Worm (Caenorhabditis elegans) whole organism, L4 larva: ENCODE measurements around the gene Y37H2A.11.

Source experiments
- F44E2.7 ChIP-seq: fragments of 200-800 bp; sonication (Bioruptor generic); IDR thresholded peaks from 2 replicates; pipeline ENCODE4 v2.1.2; 2022; ENCODE audit warnings: missing genetic modification characterization, missing compliant biosample characterization
- Y48G9A.11 ChIP-seq: fragments of 200-800 bp; sonication (Bioruptor generic); IDR thresholded peaks from 2 replicates; pipeline ENCODE4 v1.3.6; 2022; ENCODE audit warnings: missing genetic modification reagents, missing genetic modification characterization, missing compliant biosample characterization
- Y75B8A.6 ChIP-seq: fragments of 200-800 bp; sonication (Bioruptor generic); IDR thresholded peaks from 2 replicates; pipeline ENCODE4 v1.3.6; 2022; ENCODE audit warnings: missing genetic modification reagents, missing genetic modification characterization, missing compliant biosample characterization
- ZK546.5 ChIP-seq, 2 experiments: sonication (generic microtip); optimal IDR thresholded peaks; 2 replicates each; lab custom pipeline; 2017; ENCODE audit warnings: missing biosample characterization in 2 of 2, missing genetic modification characterization in 2 of 2
- aha-1 ChIP-seq: fragments of 150-350 bp; peaks from one replicate; lab custom pipeline; 2014; ENCODE audit warnings: missing biosample characterization, missing genetic modification characterization
- aly-2 ChIP-seq: sonication (generic microtip); optimal IDR thresholded peaks from 2 replicates; lab custom pipeline; 2018; ENCODE audit warnings: missing biosample characterization, missing genetic modification characterization
- arid-1 ChIP-seq: fragments of 200-800 bp; sonication (Bioruptor generic); conservative IDR thresholded peaks from 2 replicates; pipeline ENCODE4 v1.3.6; 2022; ENCODE audit warnings: missing genetic modification reagents, missing genetic modification characterization, missing compliant biosample characterization
- attf-4 ChIP-seq: sonication (generic microtip); optimal IDR thresholded peaks from 3 replicates; lab custom pipeline; 2017; ENCODE audit warnings: missing biosample characterization, missing genetic modification characterization
- ceh-20 ChIP-seq: fragments of 200-800 bp; sonication (Bioruptor generic); IDR thresholded peaks from 2 replicates; pipeline ENCODE4 v1.3.6; 2022; ENCODE audit warnings: missing genetic modification reagents, missing genetic modification characterization, missing compliant biosample characterization
- ceh-82 ChIP-seq: sonication (generic microtip); optimal IDR thresholded peaks from 2 replicates; lab custom pipeline; 2017; ENCODE audit warnings: missing biosample characterization, missing genetic modification characterization
- ctbp-1 ChIP-seq: fragments of 200-800 bp; sonication (Bioruptor generic); IDR thresholded peaks from 2 replicates; pipeline ENCODE4 v1.3.6; 2022; ENCODE audit warnings: missing genetic modification reagents, missing genetic modification characterization, missing compliant biosample characterization
- daf-16 ChIP-seq, 3 experiments: sonication (generic microtip); optimal IDR thresholded peaks; 2 replicates each; lab custom pipeline; 2016 to 2017; ENCODE audit warnings: missing genetic modification characterization in 3 of 3, missing genetic modification reagents in 3 of 3, mild to moderate bottlenecking in 2 of 3, missing compliant biosample characterization in 2 of 3, missing biosample characterization in 1 of 3, moderate library complexity in 1 of 3
- dmd-8 ChIP-seq: fragments of 200-800 bp; sonication (Bioruptor generic); IDR thresholded peaks from 2 replicates; pipeline ENCODE4 v1.3.6; 2022; ENCODE audit warnings: missing genetic modification characterization, missing compliant biosample characterization
- dve-1 ChIP-seq: sonication (generic microtip); optimal IDR thresholded peaks from 2 replicates; lab custom pipeline; 2017; ENCODE audit warnings: antibody characterized with exemption, mild to moderate bottlenecking, missing genetic modification characterization, missing compliant biosample characterization; ENCODE audit not compliant: insufficient read depth
- egl-43 ChIP-seq: fragments of 200-800 bp; sonication (Bioruptor generic); IDR thresholded peaks from 2 replicates; pipeline ENCODE4 v1.3.6; 2022; ENCODE audit warnings: missing genetic modification reagents, missing genetic modification characterization, missing compliant biosample characterization
- gei-8 ChIP-seq: fragments of 200-800 bp; sonication (Bioruptor generic); optimal IDR thresholded peaks from 2 replicates; lab custom pipeline; 2018; ENCODE audit warnings: mild to moderate bottlenecking, missing genetic modification characterization, missing compliant biosample characterization
- hif-1 ChIP-seq, 2 experiments: sonication (generic microtip); optimal IDR thresholded peaks; 2 replicates each; lab custom pipeline; 2016 to 2017; ENCODE audit warnings: missing compliant biosample characterization in 2 of 2, missing genetic modification characterization in 2 of 2, missing genetic modification reagents in 2 of 2, missing genotype in 2 of 2, mild to moderate bottlenecking in 1 of 2
- hlh-11 ChIP-seq: fragments of 200-800 bp; sonication (Bioruptor generic); optimal IDR thresholded peaks from 2 replicates; lab custom pipeline; 2018; ENCODE audit warnings: mild to moderate bottlenecking, missing genetic modification characterization, missing compliant biosample characterization
- lim-7 ChIP-seq: fragments of 200-800 bp; sonication (Bioruptor generic); IDR thresholded peaks from 2 replicates; pipeline ENCODE4 v1.3.6; 2022; ENCODE audit warnings: missing genetic modification characterization, missing compliant biosample characterization
- lin-13 ChIP-seq: fragments of 150-350 bp; optimal IDR thresholded peaks from 2 replicates; lab custom pipeline; 2014; ENCODE audit warnings: missing biosample characterization, missing genetic modification reagents, missing genetic modification characterization
- lin-29 ChIP-seq: fragments of 200-800 bp; sonication (Bioruptor generic); IDR thresholded peaks from 2 replicates; pipeline ENCODE4 v1.3.6; 2022; ENCODE audit warnings: missing genetic modification reagents, missing genetic modification characterization, missing compliant biosample characterization
- lir-3 ChIP-seq: sonication (generic microtip); optimal IDR thresholded peaks from 2 replicates; lab custom pipeline; 2016; ENCODE audit warnings: mild to moderate bottlenecking, missing genetic modification characterization, missing compliant biosample characterization
- mxl-2 ChIP-seq: fragments of 200-800 bp; sonication (Bioruptor generic); conservative IDR thresholded peaks from 2 replicates; pipeline ENCODE4 v1.3.6; 2022; ENCODE audit warnings: missing genetic modification reagents, missing genetic modification characterization, missing compliant biosample characterization
- nhr-10 ChIP-seq: fragments of 150-350 bp; optimal IDR thresholded peaks from 2 replicates; lab custom pipeline; 2014; ENCODE audit warnings: missing biosample characterization, missing genetic modification characterization
- nhr-102 ChIP-seq: sonication (generic microtip); optimal IDR thresholded peaks from 2 replicates; lab custom pipeline; 2016; ENCODE audit warnings: mild to moderate bottlenecking, missing genetic modification characterization, moderate library complexity, missing compliant biosample characterization
- nhr-28 ChIP-seq: fragments of 150-350 bp; optimal IDR thresholded peaks from 2 replicates; lab custom pipeline; 2014; ENCODE audit warnings: missing biosample characterization, missing genetic modification characterization
- nhr-41 ChIP-seq: fragments of 200-800 bp; sonication (Bioruptor generic); IDR thresholded peaks from 2 replicates; pipeline ENCODE4 v1.3.6; 2022; ENCODE audit warnings: missing genetic modification reagents, missing genetic modification characterization, missing compliant biosample characterization
- nhr-42 ChIP-seq: fragments of 200-800 bp; sonication (Bioruptor generic); IDR thresholded peaks from 2 replicates; pipeline ENCODE4 v1.3.6; 2022; ENCODE audit warnings: missing genetic modification characterization, missing compliant biosample characterization
- nhr-48 ChIP-seq: sonication (generic microtip); optimal IDR thresholded peaks from 2 replicates; lab custom pipeline; 2016; ENCODE audit warnings: mild to moderate bottlenecking, missing genetic modification characterization, missing compliant biosample characterization
- nhr-77 ChIP-seq: fragments of 150-350 bp; optimal IDR thresholded peaks from 2 replicates; lab custom pipeline; 2014; ENCODE audit warnings: missing biosample characterization, missing genetic modification characterization
- php-3 ChIP-seq: fragments of 200-800 bp; sonication (Bioruptor generic); IDR thresholded peaks from 2 replicates; pipeline ENCODE4 v1.3.6; 2022; ENCODE audit warnings: missing genetic modification reagents, missing genetic modification characterization, missing compliant biosample characterization
- pqm-1 ChIP-seq: sonication (generic microtip); optimal IDR thresholded peaks from 2 replicates; lab custom pipeline; 2017; ENCODE audit warnings: missing biosample characterization, missing genetic modification characterization
- sdz-12 ChIP-seq: fragments of 200-800 bp; sonication (Bioruptor generic); optimal IDR thresholded peaks from 2 replicates; lab custom pipeline; 2018; ENCODE audit warnings: mild to moderate bottlenecking, missing genetic modification characterization, missing compliant biosample characterization
- set-16 ChIP-seq: fragments of 200-800 bp; sonication (Bioruptor generic); IDR thresholded peaks from 2 replicates; pipeline ENCODE4 v1.3.6; 2022; ENCODE audit warnings: missing genetic modification reagents, missing genetic modification characterization, missing compliant biosample characterization
- snpc-4 ChIP-seq: fragments of 150-350 bp; optimal IDR thresholded peaks from 2 replicates; lab custom pipeline; 2014; ENCODE audit warnings: missing biosample characterization, missing genetic modification characterization
- tag-97 ChIP-seq: fragments of 200-800 bp; sonication (Bioruptor generic); IDR thresholded peaks from 2 replicates; pipeline ENCODE4 v1.3.6; 2022; ENCODE audit warnings: missing genetic modification characterization, missing compliant biosample characterization
- tra-1 ChIP-seq: fragments of 200-800 bp; sonication (Bioruptor generic); IDR thresholded peaks from 2 replicates; pipeline ENCODE4 v1.3.6; 2022; ENCODE audit warnings: missing genetic modification reagents, missing genetic modification characterization, missing compliant biosample characterization
- unc-39 ChIP-seq: sonication (generic microtip); optimal IDR thresholded peaks from 2 replicates; lab custom pipeline; 2017; ENCODE audit warnings: missing biosample characterization, missing genetic modification characterization
- unc-62 ChIP-seq, 3 experiments: fragments of 150-350 bp in 1 of 3; sonication (generic microtip); optimal IDR thresholded peaks in 2 of 3; peaks in 1 of 3; 1 replicate in 1 of 3; 2 replicates in 2 of 3; lab custom pipeline; 2014 to 2017; ENCODE audit warnings: missing biosample characterization in 3 of 3, missing genetic modification characterization in 3 of 3, missing genetic modification reagents in 3 of 3, missing genotype in 1 of 3
- zag-1 ChIP-seq: fragments of 150-350 bp; optimal IDR thresholded peaks from 2 replicates; lab custom pipeline; 2014; ENCODE audit warnings: missing biosample characterization, missing genetic modification characterization
- zfp-2 ChIP-seq: sonication (generic microtip); optimal IDR thresholded peaks from 2 replicates; lab custom pipeline; 2016; ENCODE audit warnings: mild to moderate bottlenecking, missing genetic modification characterization, missing compliant biosample characterization
- zip-2 ChIP-seq: fragments of 150-350 bp; optimal IDR thresholded peaks from 2 replicates; lab custom pipeline; 2014; ENCODE audit warnings: missing biosample characterization, missing genetic modification characterization

The Y37H2A.11 gene

ce11 chrV:18138695-18139094 is 2.6 kb upstream of the Y37H2A.11 start, which contains the start of gene Y37H2A.10:
Gene Y37H2A.10 (plus strand): TSS chrV:18138995.
- TF ChIP-seq unc-62 (GFP tag; optimal IDR thresholded peaks at IDR 0.05 in 1 of 2; lab: Kevin White, UChicago) (no peak), unc-62 (tag; optimal IDR thresholded peaks at IDR 0.05; lab: Kevin White, UChicago) (no peak), tag-97 (GFP tag; lab: Robert Waterston, UW) (no peak), ctbp-1 (no peak), nhr-41 (GFP tag; lab: Robert Waterston, UW) (no peak), nhr-42 (no peak), lir-3 (tag; lab: Kevin White, UChicago) (no peak), ZK546.5 (tag; optimal IDR thresholded peaks at IDR 0.05; lab: Kevin White, UChicago) (no peak), nhr-48 (tag; lab: Kevin White, UChicago) (no peak), nhr-77 (tag; lab: Kevin White, UChicago) (no peak), egl-43 (GFP tag; lab: Robert Waterston, UW) (no peak), aly-2 (tag; lab: Kevin White, UChicago) (no peak), hlh-11 (tag; lab: Kevin White, UChicago) (no peak), gei-8 (no peak), lin-13 (GFP tag; lab: Kevin White, UChicago) (no peak)

ce11 chrV:18142549-18142948 is 1.3 kb downstream of the Y37H2A.11 start, which contains the start of gene Y37H2A.13:
Gene Y37H2A.13 (plus strand): TSS chrV:18142849.
- TF ChIP-seq Y48G9A.11 (GFP tag; lab: Robert Waterston, UW): no peak
- no peak for TF ChIP-seq gei-8
- no peak for TF ChIP-seq ceh-20 (GFP tag; lab: Robert Waterston, UW)
- no peak for TF ChIP-seq ceh-82 (tag; lab: Kevin White, UChicago)
- TF ChIP-seq sdz-12 (GFP tag; lab: Kevin White, UChicago): no peak
- no peak for TF ChIP-seq set-16 (GFP tag; lab: Robert Waterston, UW)
- no peak for TF ChIP-seq zip-2
- TF ChIP-seq lin-29: no peak
- no peak for TF ChIP-seq ctbp-1
- TF ChIP-seq arid-1: no peak
- TF ChIP-seq nhr-102: no peak

ce11 chrV:18143445-18143844 is 2.2 kb downstream of the Y37H2A.11 start, which contains the start of gene Y37H2A.14:
Gene Y37H2A.14 (plus strand): TSS chrV:18143745.
- TF ChIP-seq dmd-8 (GFP tag; lab: Robert Waterston, UW) (no peak), pqm-1 (tag; lab: Kevin White, UChicago) (peak; percentile 22)
- TF ChIP-seq, all 104 proteins: peak for 1

- TF ChIP-seq sdz-12 (GFP tag; lab: Kevin White, UChicago) (no peak), daf-16 (GFP tag; optimal IDR thresholded peaks at IDR 0.05; lab: Kevin White, UChicago) (no peak), daf-16 (tag; optimal IDR thresholded peaks at IDR 0.05; lab: Kevin White, UChicago) (peak; percentile 0), zag-1 (no peak), pqm-1 (tag; lab: Kevin White, UChicago) (peak; percentile 31), php-3 (GFP tag; lab: Robert Waterston, UW) (peak; percentile 50; the same call in 1 of the 2 replicates), nhr-10 (tag; lab: Kevin White, UChicago) (no peak)
Measured at ce11 chrV:18144442-18144841, 3.2 kb downstream of the Y37H2A.11 start.

ce11 chrV:18146077-18146476 is 4.8 kb downstream of the Y37H2A.11 start, which contains the start of gene C14A6.3:
Gene C14A6.3 (plus strand): TSS chrV:18146377.
- no peak for TF ChIP-seq hif-1 (tag; optimal IDR thresholded peaks at IDR 0.05; lab: Kevin White, UChicago)
- TF ChIP-seq pqm-1 (tag; lab: Kevin White, UChicago): peak; percentile 39

- TF ChIP-seq zfp-2 (no peak), php-3 (GFP tag; lab: Robert Waterston, UW) (peak; percentile 95), tra-1 (no peak), F44E2.7 (GFP tag; lab: Robert Waterston, UW) (no peak), lim-7 (no peak), ceh-20 (GFP tag; lab: Robert Waterston, UW) (no peak), nhr-28 (tag; lab: Kevin White, UChicago) (peak; percentile 41), attf-4 (no peak), lir-3 (tag; lab: Kevin White, UChicago) (no peak), daf-16 (GFP tag; optimal IDR thresholded peaks at IDR 0.05; lab: Kevin White, UChicago) (no peak), daf-16 (tag; optimal IDR thresholded peaks at IDR 0.05; lab: Kevin White, UChicago) (peak; percentile 69), mxl-2 (GFP tag; lab: Robert Waterston, UW) (no peak), Y75B8A.6 (no peak), aha-1 (tag; lab: Kevin White, UChicago) (no peak), unc-39 (no peak), dve-1 (peak; percentile 49), snpc-4 (no peak)
- TF ChIP-seq, all 104 proteins: peak for 4
Measured at ce11 chrV:18157707-18158106, 16.4 kb downstream of the Y37H2A.11 start, which contains the start of gene clec-48. Gene clec-48 (plus strand): TSS chrV:18158026.
